Worm (Caenorhabditis elegans): Measurements from ENCODE around the gene nep-6.
"Not testable (repeated sequence)": the region's sequence is repeated elsewhere in the genome, so short reads cannot be mapped to it uniquely, and the experiment has no call there.

Gene nep-6

ce11 chrII:3444280-3444679 is 27.7 kb downstream of the nep-6 start, which contains the start of gene C16C8.4:
TSS of gene C16C8.4 (minus strand) at chrII:3444380.
- TF ChIP-seq hmbx-1 (tag; optimal IDR thresholded peaks at IDR 0.05) = no peak
- no peak for TF ChIP-seq hmg-4 (GFP tag; optimal IDR thresholded peaks at IDR 0.05)
- no peak for TF ChIP-seq ets-7 (tag; optimal IDR thresholded peaks at IDR 0.05)
- no peak for TF ChIP-seq flt-1 (GFP tag; IDR thresholded peaks at IDR 0.05)
- no peak for TF ChIP-seq tbx-37 (GFP tag; conservative IDR thresholded peaks at IDR 0.05)
- no peak for TF ChIP-seq B0310.2 (tag; optimal IDR thresholded peaks at IDR 0.05)
- no peak for TF ChIP-seq tra-4 (tag; optimal IDR thresholded peaks at IDR 0.05)
- TF ChIP-seq ceh-36 (tag; optimal IDR thresholded peaks at IDR 0.05) = no peak
- TF ChIP-seq F13C5.2 (tag; optimal IDR thresholded peaks at IDR 0.05) = no peak
- TF ChIP-seq hnd-1 (tag; optimal IDR thresholded peaks at IDR 0.05) = no peak
- TF ChIP-seq ceh-13 (GFP tag; optimal IDR thresholded peaks at IDR 0.05) = no peak
- TF ChIP-seq aly-1 (tag; optimal IDR thresholded peaks at IDR 0.05) = no peak

DNA sequence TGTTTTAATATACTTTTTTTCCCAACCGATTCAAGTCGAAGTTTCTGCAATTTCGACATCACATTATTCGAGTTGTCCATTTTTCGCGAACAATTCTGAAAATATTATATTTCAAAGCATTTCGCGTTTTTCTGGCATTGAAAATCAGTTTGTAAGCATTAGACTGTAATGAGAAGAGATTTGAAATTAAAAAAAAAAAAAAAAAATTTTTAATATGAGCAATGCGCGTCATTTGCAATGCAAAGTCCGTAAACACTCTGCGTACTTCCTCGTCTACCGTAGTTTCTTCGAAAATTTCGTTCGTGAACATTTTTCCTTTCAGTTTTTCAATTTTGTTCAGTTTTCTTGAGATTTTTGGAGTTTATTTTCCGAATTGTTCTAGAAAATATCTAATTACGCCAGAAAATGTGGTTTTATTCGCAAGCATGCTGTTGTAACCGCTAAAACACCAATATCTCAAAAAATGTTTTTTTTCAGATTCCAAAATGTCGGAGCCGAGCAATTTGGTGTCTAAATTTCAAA is 28.7 kb downstream of the nep-6 start, which contains the start of the genes C16C8.5 and C16C8.16:
Gene C16C8.5, minus strand, starts transcription at position 101 of the 522 bp plus-strand sequence.
Gene C16C8.16, plus strand, starts transcription at position 472 of the 522 bp plus-strand sequence.
- TF ChIP-seq tbx-37 (GFP tag; conservative IDR thresholded peaks at IDR 0.05) = no peak
- TF ChIP-seq pes-1 (GFP tag; IDR thresholded peaks at IDR 0.05) = no peak

- TF ChIP-seq tbx-11 (GFP tag; IDR thresholded peaks at IDR 0.05) (no peak), aly-1 (tag; optimal IDR thresholded peaks at IDR 0.05) (no peak), ceh-13 (GFP tag; optimal IDR thresholded peaks at IDR 0.05) (no peak), tbx-37 (GFP tag; conservative IDR thresholded peaks at IDR 0.05) (no peak), ceh-36 (tag; optimal IDR thresholded peaks at IDR 0.05) (no peak), F13C5.2 (tag; optimal IDR thresholded peaks at IDR 0.05) (no peak), hnd-1 (tag; optimal IDR thresholded peaks at IDR 0.05) (no peak), hmbx-1 (tag; optimal IDR thresholded peaks at IDR 0.05) (no peak), ama-1 (optimal IDR thresholded peaks at IDR 0.05) (no peak), pes-1 (GFP tag; IDR thresholded peaks at IDR 0.05) (no peak)
These were observed 30.0 kb downstream of the nep-6 start, which contains the start of the genes C16C8.20 and gldi-6 for ce11 chrII:3446647-3447046. TSS of gene C16C8.20 (plus strand) at chrII:3446947. TSS of gene gldi-6 (plus strand) at chrII:3446947.

DNA sequence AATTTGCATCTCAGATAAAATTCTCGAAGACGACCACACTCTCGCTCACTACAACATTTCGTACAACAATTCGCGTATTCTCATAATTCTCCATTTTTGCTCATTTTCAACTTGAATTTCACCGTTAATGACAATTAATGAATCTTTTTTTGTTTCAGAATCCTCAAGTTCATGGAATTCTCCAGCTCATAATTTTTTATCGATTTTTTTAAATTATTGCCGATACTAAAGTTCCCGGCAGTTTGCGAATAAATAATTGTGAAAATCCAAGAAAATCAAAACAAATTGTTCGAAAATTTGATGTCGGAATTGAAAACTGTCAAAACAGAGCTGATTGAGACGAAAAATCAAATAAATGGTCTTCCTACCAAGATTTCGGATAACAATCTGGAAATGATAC is 31.3 kb downstream of the nep-6 start, which contains the start of gene C16C8.21:
Gene C16C8.21, plus strand, starts transcription at position 301 of the 400 bp plus-strand sequence.
- TF ChIP-seq tbx-11 (GFP tag; IDR thresholded peaks at IDR 0.05) (no peak), hmg-4 (GFP tag; optimal IDR thresholded peaks at IDR 0.05) (no peak), hnd-1 (tag; optimal IDR thresholded peaks at IDR 0.05) (no peak), pes-1 (GFP tag; IDR thresholded peaks at IDR 0.05) (no peak), F13C5.2 (tag; optimal IDR thresholded peaks at IDR 0.05) (no peak), scrt-1 (GFP tag; IDR thresholded peaks at IDR 0.05) (no peak), flt-1 (GFP tag; IDR thresholded peaks at IDR 0.05) (no peak), ceh-13 (GFP tag; optimal IDR thresholded peaks at IDR 0.05) (no peak), ceh-36 (tag; optimal IDR thresholded peaks at IDR 0.05) (no peak), ama-1 (optimal IDR thresholded peaks at IDR 0.05) (no peak), aly-1 (tag; optimal IDR thresholded peaks at IDR 0.05) (no peak), tra-4 (tag; optimal IDR thresholded peaks at IDR 0.05) (no peak), hmbx-1 (tag; optimal IDR thresholded peaks at IDR 0.05) (no peak), B0310.2 (tag; optimal IDR thresholded peaks at IDR 0.05) (no peak), ets-7 (tag; optimal IDR thresholded peaks at IDR 0.05) (no peak), tbx-37 (GFP tag; conservative IDR thresholded peaks at IDR 0.05) (no peak), sea-1 (GFP tag; conservative IDR thresholded peaks at IDR 0.05) (no peak)

DNA sequence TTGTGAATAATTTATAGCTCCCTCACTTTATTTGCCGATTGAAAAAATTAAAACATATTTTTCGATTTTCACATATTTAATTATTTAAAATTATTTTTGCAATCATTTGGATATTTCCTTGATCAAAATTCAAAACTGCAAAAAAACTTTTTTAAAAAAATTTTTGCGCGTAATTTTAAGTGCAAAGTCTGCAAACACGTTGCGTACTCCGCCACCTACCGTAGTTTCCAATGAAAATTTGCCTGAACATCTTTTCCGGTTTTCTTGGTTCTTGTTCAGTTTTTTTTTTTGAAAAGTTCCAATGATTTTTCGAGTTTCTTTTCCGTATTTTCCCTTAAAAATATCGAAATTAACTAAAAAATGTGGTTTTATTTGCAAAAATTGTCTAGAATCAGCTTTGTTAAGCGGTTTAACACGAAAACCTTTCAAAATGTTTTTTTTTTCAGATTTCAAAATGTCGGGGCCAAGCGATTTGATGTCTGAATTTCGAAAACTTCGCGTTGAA is 32.2 kb downstream of the nep-6 start, which contains the start of gene C16C8.25:
Gene C16C8.25, plus strand, starts transcription at position 455 of the 505 bp plus-strand sequence.
- TF ChIP-seq tbx-11 (GFP tag; IDR thresholded peaks at IDR 0.05) (no peak), aly-1 (tag; optimal IDR thresholded peaks at IDR 0.05) (no peak), B0310.2 (tag; optimal IDR thresholded peaks at IDR 0.05) (no peak)

DNA sequence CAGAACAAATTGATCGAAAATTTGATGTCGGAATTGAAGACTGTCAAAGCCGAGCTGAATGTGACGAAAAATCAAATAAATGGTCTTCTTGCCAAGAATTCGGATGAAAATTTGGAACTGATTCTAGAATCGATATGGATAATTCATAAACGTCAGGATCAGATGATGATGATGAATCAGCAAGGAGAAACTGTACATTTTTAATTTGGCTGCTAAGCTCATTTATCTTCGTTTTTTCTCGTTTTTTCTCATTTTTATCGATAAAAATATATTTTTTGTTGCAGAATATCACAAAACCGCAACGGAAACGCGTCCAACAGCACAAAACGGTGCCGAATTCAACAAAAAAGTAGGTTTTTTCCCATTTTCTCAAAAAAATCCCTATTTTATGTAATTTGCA is 32.9 kb downstream of the nep-6 start, which contains the start of gene C16C8.14:
Gene C16C8.14, plus strand, starts transcription at position 301 of the 400 bp plus-strand sequence.
- not testable (repeated sequence) for TF ChIP-seq B0310.2 (tag; optimal IDR thresholded peaks at IDR 0.05); scrt-1 (GFP tag; IDR thresholded peaks at IDR 0.05); ets-7 (tag; optimal IDR thresholded peaks at IDR 0.05)

DNA sequence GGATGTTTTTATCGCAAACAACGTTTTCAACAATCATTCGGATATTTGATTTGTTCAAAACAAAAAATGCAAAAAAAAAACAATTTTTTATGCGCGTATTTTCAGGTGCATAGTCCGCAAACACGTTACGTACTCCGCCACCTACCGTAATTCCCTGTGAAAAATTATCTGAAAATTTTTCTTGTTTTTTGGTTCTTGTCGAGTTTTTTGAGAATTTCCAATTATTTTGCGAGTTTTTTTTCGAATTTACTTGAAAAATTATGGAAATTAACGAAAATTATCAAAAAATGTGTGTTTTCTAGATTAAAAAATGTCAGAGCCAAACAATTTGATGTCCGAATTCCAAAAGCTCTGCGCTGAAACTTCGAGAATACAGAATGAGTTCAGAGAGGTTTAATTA is 35.8 kb downstream of the nep-6 start, which contains the start of gene C16C8.12:
Gene C16C8.12, plus strand, starts transcription at position 301 of the 400 bp plus-strand sequence.
- TF ChIP-seq pes-1 (GFP tag; IDR thresholded peaks at IDR 0.05) = no peak
- no peak for TF ChIP-seq B0310.2 (tag; optimal IDR thresholded peaks at IDR 0.05)
- no peak for TF ChIP-seq ama-1 (optimal IDR thresholded peaks at IDR 0.05)
- no peak for TF ChIP-seq hnd-1 (tag; optimal IDR thresholded peaks at IDR 0.05)
- TF ChIP-seq scrt-1 (GFP tag; IDR thresholded peaks at IDR 0.05) = no peak
- no peak for TF ChIP-seq aly-1 (tag; optimal IDR thresholded peaks at IDR 0.05)
- TF ChIP-seq tra-4 (tag; optimal IDR thresholded peaks at IDR 0.05) = no peak
- no peak for TF ChIP-seq ceh-13 (GFP tag; optimal IDR thresholded peaks at IDR 0.05)
- no peak for TF ChIP-seq hmbx-1 (tag; optimal IDR thresholded peaks at IDR 0.05)
- no peak for TF ChIP-seq ceh-36 (tag; optimal IDR thresholded peaks at IDR 0.05)
- no peak for TF ChIP-seq ets-7 (tag; optimal IDR thresholded peaks at IDR 0.05)
- no peak for TF ChIP-seq sea-1 (GFP tag; conservative IDR thresholded peaks at IDR 0.05)
- no peak for TF ChIP-seq hmg-4 (GFP tag; optimal IDR thresholded peaks at IDR 0.05)
- TF ChIP-seq tbx-11 (GFP tag; IDR thresholded peaks at IDR 0.05) = no peak
- no peak for TF ChIP-seq flt-1 (GFP tag; IDR thresholded peaks at IDR 0.05)
- TF ChIP-seq F13C5.2 (tag; optimal IDR thresholded peaks at IDR 0.05) = no peak
- TF ChIP-seq tbx-37 (GFP tag; conservative IDR thresholded peaks at IDR 0.05) = no peak

- TF ChIP-seq flt-1 (GFP tag; IDR thresholded peaks at IDR 0.05) = no peak
- TF ChIP-seq F13C5.2 (tag; optimal IDR thresholded peaks at IDR 0.05) = no peak
- TF ChIP-seq tbx-11 (GFP tag; IDR thresholded peaks at IDR 0.05) = no peak
- TF ChIP-seq B0310.2 (tag; optimal IDR thresholded peaks at IDR 0.05) = no peak
- TF ChIP-seq sea-1 (GFP tag; conservative IDR thresholded peaks at IDR 0.05) = no peak
- no peak for TF ChIP-seq ceh-36 (tag; optimal IDR thresholded peaks at IDR 0.05)
- no peak for TF ChIP-seq tbx-37 (GFP tag; conservative IDR thresholded peaks at IDR 0.05)
- TF ChIP-seq ets-7 (tag; optimal IDR thresholded peaks at IDR 0.05) = no peak
- TF ChIP-seq hmbx-1 (tag; optimal IDR thresholded peaks at IDR 0.05) = no peak
- TF ChIP-seq tra-4 (tag; optimal IDR thresholded peaks at IDR 0.05) = no peak
- no peak for TF ChIP-seq ceh-13 (GFP tag; optimal IDR thresholded peaks at IDR 0.05)
- no peak for TF ChIP-seq ama-1 (optimal IDR thresholded peaks at IDR 0.05)
- no peak for TF ChIP-seq scrt-1 (GFP tag; IDR thresholded peaks at IDR 0.05)
- TF ChIP-seq aly-1 (tag; optimal IDR thresholded peaks at IDR 0.05) = no peak
- no peak for TF ChIP-seq hmg-4 (GFP tag; optimal IDR thresholded peaks at IDR 0.05)
These were observed 36.9 kb downstream of the nep-6 start, which contains the start of gene C16C8.11 for ce11 chrII:3453521-3453920. TSS of gene C16C8.11 (plus strand) at chrII:3453708.

Measured in whole organism, early embryonic.